Worm (Caenorhabditis elegans) whole organism, late embryonic: ENCODE data around the gene cup-14.
"Not testable (repeated sequence)": the region's sequence is repeated elsewhere in the genome, so short reads cannot be mapped to it uniquely, and the experiment has no call there.

ENCODE experiments used
- C38D4.7 ChIP-seq: fragments of 200-800 bp; sonication (Bioruptor generic); optimal IDR thresholded peaks from 2 replicates; lab custom pipeline; 2018; ENCODE audit warnings: mild to moderate bottlenecking, missing genetic modification characterization, moderate library complexity, missing compliant biosample characterization
- K09A11.1 ChIP-seq: sonication (generic microtip); optimal IDR thresholded peaks from 2 replicates; lab custom pipeline; 2017; ENCODE audit warnings: antibody characterized with exemption, mild to moderate bottlenecking, missing genetic modification characterization, missing compliant biosample characterization; ENCODE audit not compliant: insufficient read depth
- T23F11.4 ChIP-seq: fragments of 200-800 bp; sonication (Bioruptor generic); optimal IDR thresholded peaks from 2 replicates; lab custom pipeline; 2018; ENCODE audit warnings: mild to moderate bottlenecking, missing genetic modification characterization, missing compliant biosample characterization
- Y22D7AL.16 ChIP-seq: sonication (generic microtip); optimal IDR thresholded peaks from 2 replicates; lab custom pipeline; 2016; ENCODE audit warnings: missing genetic modification characterization, missing compliant biosample characterization
- ahr-1 ChIP-seq: sonication (generic microtip); optimal IDR thresholded peaks from 2 replicates; lab custom pipeline; 2016; ENCODE audit warnings: missing genetic modification characterization, missing compliant biosample characterization
- ama-1 ChIP-seq: fragments of 150-350 bp; optimal IDR thresholded peaks from 2 replicates; lab custom pipeline; 2014
- ceh-45 ChIP-seq: fragments of 200-800 bp; sonication (Bioruptor generic); IDR thresholded peaks from 2 replicates; pipeline ENCODE4 v1.3.6; 2022; ENCODE audit warnings: missing genetic modification reagents, missing genetic modification characterization, missing compliant biosample characterization
- ceh-6 ChIP-seq: fragments of 200-800 bp; sonication (Bioruptor generic); optimal IDR thresholded peaks from 2 replicates; lab custom pipeline; 2018; ENCODE audit warnings: mild to moderate bottlenecking, missing genetic modification characterization, missing compliant biosample characterization
- dmd-4 ChIP-seq: sonication (generic microtip); optimal IDR thresholded peaks from 2 replicates; lab custom pipeline; 2016; ENCODE audit warnings: borderline replicate concordance, missing genetic modification characterization, missing compliant biosample characterization
- eyg-1 ChIP-seq: sonication (generic microtip); optimal IDR thresholded peaks from 2 replicates; lab custom pipeline; 2016; ENCODE audit warnings: missing genotype, missing genetic modification characterization, missing compliant biosample characterization
- fkh-10 ChIP-seq: fragments of 150-350 bp; optimal IDR thresholded peaks from 2 replicates; lab custom pipeline; 2014; ENCODE audit warnings: missing biosample characterization, missing genetic modification reagents, missing genetic modification characterization
- gmeb-2 ChIP-seq: sonication (generic microtip); optimal IDR thresholded peaks from 2 replicates; lab custom pipeline; 2016; ENCODE audit warnings: missing genetic modification characterization, inconsistent platforms, missing compliant biosample characterization
- hlh-15 ChIP-seq: sonication (generic microtip); optimal IDR thresholded peaks from 2 replicates; lab custom pipeline; 2016; ENCODE audit warnings: missing genetic modification characterization, missing compliant biosample characterization
- lin-11 ChIP-seq: fragments of 200-800 bp; sonication (Bioruptor generic); optimal IDR thresholded peaks from 2 replicates; lab custom pipeline; 2018; ENCODE audit warnings: mild to moderate bottlenecking, missing genetic modification characterization, missing compliant biosample characterization
- mec-3 ChIP-seq: sonication (generic microtip); optimal IDR thresholded peaks from 2 replicates; lab custom pipeline; 2016; ENCODE audit warnings: borderline replicate concordance, missing genetic modification characterization, missing compliant biosample characterization
- nfya-1 ChIP-seq: sonication (generic microtip); optimal IDR thresholded peaks from 2 replicates; lab custom pipeline; 2017; ENCODE audit warnings: missing genetic modification characterization, mild to moderate bottlenecking, missing compliant biosample characterization, antibody characterized with exemption, moderate library complexity
- nhr-232 ChIP-seq: sonication (generic microtip); optimal IDR thresholded peaks from 2 replicates; lab custom pipeline; 2016; ENCODE audit warnings: missing genetic modification characterization, missing compliant biosample characterization
- pha-4 ChIP-seq: fragments of 150-350 bp; optimal IDR thresholded peaks from 2 replicates; lab custom pipeline; 2018; ENCODE audit warnings: missing biosample characterization, missing genetic modification reagents, missing genetic modification characterization
- pros-1 ChIP-seq: fragments of 150-350 bp; optimal IDR thresholded peaks from 2 replicates; lab custom pipeline; 2014; ENCODE audit warnings: missing biosample characterization, missing genetic modification reagents, missing genetic modification characterization
- ref-2 ChIP-seq: sonication (generic microtip); optimal IDR thresholded peaks from 2 replicates; lab custom pipeline; 2016; ENCODE audit warnings: missing genetic modification characterization, missing compliant biosample characterization
- sdc-2 ChIP-seq: sonication (generic microtip); optimal IDR thresholded peaks from 2 replicates; lab custom pipeline; 2016; ENCODE audit warnings: missing genotype, missing genetic modification characterization, missing compliant biosample characterization
- sox-2 ChIP-seq: fragments of 200-800 bp; sonication (Bioruptor generic); IDR thresholded peaks from 2 replicates; pipeline ENCODE4 v1.3.6; 2022; ENCODE audit warnings: missing genetic modification reagents, missing genetic modification characterization, missing compliant biosample characterization
- syd-9 ChIP-seq: sonication (generic microtip); optimal IDR thresholded peaks from 2 replicates; lab custom pipeline; 2016; ENCODE audit warnings: mild to moderate bottlenecking, missing genetic modification characterization, moderate library complexity, missing compliant biosample characterization
- tbx-2 ChIP-seq: sonication (generic microtip); optimal IDR thresholded peaks from 2 replicates; lab custom pipeline; 2016; ENCODE audit warnings: missing genetic modification characterization, missing compliant biosample characterization
- tbx-7 ChIP-seq: sonication (generic microtip); optimal IDR thresholded peaks from 2 replicates; lab custom pipeline; 2016; ENCODE audit warnings: missing genotype, missing genetic modification characterization, missing compliant biosample characterization
- unc-42 ChIP-seq: sonication (generic microtip); optimal IDR thresholded peaks from 2 replicates; lab custom pipeline; 2016; ENCODE audit warnings: missing genotype, missing genetic modification characterization, missing compliant biosample characterization
- unc-55 ChIP-seq: sonication (generic microtip); optimal IDR thresholded peaks from 2 replicates; lab custom pipeline; 2017; ENCODE audit warnings: missing biosample characterization, missing genetic modification reagents, missing genetic modification characterization
- unc-86 ChIP-seq: sonication (generic microtip); optimal IDR thresholded peaks from 2 replicates; lab custom pipeline; 2016; ENCODE audit warnings: missing genetic modification characterization, missing compliant biosample characterization
- ztf-16 ChIP-seq: sonication (generic microtip); optimal IDR thresholded peaks from 2 replicates; lab custom pipeline; 2017; ENCODE audit warnings: missing genetic modification characterization, missing compliant biosample characterization

cup-14 gene

ce11 chrII:13829123-13829996 is 42.7 kb downstream of the cup-14 start:
- peak; percentile 38 for TF ChIP-seq unc-55 (GFP tag; lab: Kevin White, UChicago)
- peak; percentile 42 for TF ChIP-seq ref-2 (tag; lab: Kevin White, UChicago)
- peak; percentile 1 for TF ChIP-seq unc-42
- peak; percentile 21 for TF ChIP-seq tbx-2 (tag; lab: Kevin White, UChicago)

- TF ChIP-seq sdc-2 (tag; lab: Kevin White, UChicago) (no peak), Y22D7AL.16 (tag; lab: Kevin White, UChicago) (no peak), nhr-232 (tag; lab: Kevin White, UChicago) (no peak), fkh-10 (no peak)
- TF ChIP-seq, all 69 proteins: peak for 0
Observed at ce11 chrII:13828597-13828996, 43.4 kb downstream of the cup-14 start, which contains the start of gene his-42. TSS of gene his-42 (minus strand) at chrII:13828697.

ce11 chrII:13818043-13818442 is 54.0 kb downstream of the cup-14 start, which contains the start of gene his-16:
TSS of gene his-16 (minus strand) at chrII:13818143.
- TF ChIP-seq tbx-7, ztf-16, gmeb-2 (tag; lab: Kevin White, UChicago): not testable (repeated sequence)

- TF ChIP-seq ama-1 (lab: Kevin White, UChicago) (peak; percentile 66), K09A11.1 (peak; percentile 19)
Observed at ce11 chrII:13817474-13817873, 54.6 kb downstream of the cup-14 start.

ce11 chrII:13815513-13815912 is 56.5 kb downstream of the cup-14 start:
- no peak for TF ChIP-seq syd-9 (tag; lab: Kevin White, UChicago)
- TF ChIP-seq ceh-45: no peak
- no peak for TF ChIP-seq lin-11 (tag; lab: Kevin White, UChicago)
- no peak for TF ChIP-seq hlh-15 (tag; lab: Kevin White, UChicago)
- TF ChIP-seq unc-42: no peak
- TF ChIP-seq pros-1: no peak
- TF ChIP-seq ref-2 (tag; lab: Kevin White, UChicago): no peak
- TF ChIP-seq ahr-1: no peak
- TF ChIP-seq ama-1 (lab: Kevin White, UChicago): no peak
- TF ChIP-seq, all 69 proteins: peak for 0

- TF ChIP-seq K09A11.1 (no peak), T23F11.4 (GFP tag; lab: Kevin White, UChicago) (no peak), dmd-4 (no peak), pha-4 (no peak), mec-3 (no peak), sox-2 (GFP tag; lab: Robert Waterston, UW) (no peak), eyg-1 (no peak), ceh-6 (no peak)
Observed at ce11 chrII:13813950-13814349, 58.1 kb downstream of the cup-14 start.

- peak; percentile 81 for TF ChIP-seq unc-42
- no peak for TF ChIP-seq nfya-1 (tag; lab: Kevin White, UChicago)
- no peak for TF ChIP-seq C38D4.7 (GFP tag; lab: Kevin White, UChicago)
- no peak for TF ChIP-seq T23F11.4 (GFP tag; lab: Kevin White, UChicago)
- TF ChIP-seq unc-86 (tag; lab: Kevin White, UChicago): no peak
- TF ChIP-seq eyg-1: no peak
- no peak for TF ChIP-seq ahr-1
- TF ChIP-seq syd-9 (tag; lab: Kevin White, UChicago): no peak
Observed at ce11 chrII:13813413-13813812, 58.6 kb downstream of the cup-14 start.
